Fruit fly (Drosophila melanogaster) whole organism, embryonic: ENCODE data around the gene CG31109.
A peak's percentile ranks its signal among the peaks of the same experiment; 100 is the strongest.

Experiments
- Adf1 ChIP-seq: fragments of 200-800 bp; sonication (Bioruptor generic); IDR thresholded peaks from 2 replicates; pipeline ENCODE4 v1.3.6; 2022; ENCODE audit warnings: missing biosample characterization, missing genetic modification characterization
- Aef1 ChIP-seq: fragments of 200-800 bp; sonication (Bioruptor generic); IDR thresholded peaks from 3 replicates; pipeline ENCODE4 v1.3.6; 2022; ENCODE audit warnings: missing biosample characterization, missing genetic modification characterization
- CG10366 ChIP-seq: fragments of 200-800 bp; sonication (Bioruptor generic); IDR thresholded peaks from 2 replicates; pipeline ENCODE4 v1.3.6; 2022; ENCODE audit warnings: missing biosample characterization, missing genetic modification characterization
- CG11093 ChIP-seq: fragments of 200-800 bp; sonication (Bioruptor generic); IDR thresholded peaks from 3 replicates; pipeline ENCODE4 v1.3.6; 2022; ENCODE audit warnings: missing biosample characterization, missing genetic modification characterization
- CG11504 ChIP-seq: fragments of 200-800 bp; sonication (Bioruptor generic); optimal IDR thresholded peaks from 3 replicates; lab custom pipeline; 2019; ENCODE audit warnings: missing biosample characterization, mild to moderate bottlenecking, missing genetic modification characterization, moderate library complexity
- CG13424 ChIP-seq: fragments of 200-800 bp; sonication (Bioruptor generic); optimal IDR thresholded peaks from 2 replicates; lab custom pipeline; 2019; ENCODE audit warnings: missing biosample characterization, mild to moderate bottlenecking, missing genetic modification characterization, moderate library complexity
- CG13624 ChIP-seq: fragments of 200-800 bp; sonication (Bioruptor generic); optimal IDR thresholded peaks from 2 replicates; lab custom pipeline; 2016; ENCODE audit warnings: missing biosample characterization, missing genetic modification characterization
- CG13894 ChIP-seq: fragments of 200-800 bp; sonication (Bioruptor generic); optimal IDR thresholded peaks from 3 replicates; lab custom pipeline; 2018; ENCODE audit warnings: missing biosample characterization, mild to moderate bottlenecking, missing genetic modification characterization, moderate library complexity
- CG18262 ChIP-seq: fragments of 200-800 bp; optimal IDR thresholded peaks from 3 replicates; lab custom pipeline; 2019; ENCODE audit warnings: missing biosample characterization, mild to moderate bottlenecking, missing genetic modification characterization, moderate library complexity
- CG18599 ChIP-seq: fragments of 200-800 bp; sonication (Bioruptor generic); optimal IDR thresholded peaks from 3 replicates; lab custom pipeline; 2017; ENCODE audit warnings: missing biosample characterization, missing genetic modification characterization, mild to moderate bottlenecking, moderate library complexity, missing genetic modification reagents
- CG2678 ChIP-seq: fragments of 200-800 bp; sonication (Bioruptor generic); optimal IDR thresholded peaks from 3 replicates; lab custom pipeline; 2019; ENCODE audit warnings: missing biosample characterization, mild to moderate bottlenecking, missing genetic modification characterization, moderate library complexity
- CG30403 ChIP-seq: fragments of 200-800 bp; sonication (Bioruptor generic); optimal IDR thresholded peaks from 3 replicates; lab custom pipeline; 2016; ENCODE audit warnings: missing biosample characterization, missing genetic modification characterization
- CG30431 ChIP-seq: fragments of 200-800 bp; sonication (Bioruptor generic); optimal IDR thresholded peaks from 2 replicates; lab custom pipeline; 2017; ENCODE audit warnings: missing biosample characterization, missing genetic modification characterization
- CG32532 ChIP-seq: fragments of 200-800 bp; sonication (Bioruptor generic); IDR thresholded peaks from 2 replicates; pipeline ENCODE4 v1.3.6; 2022; ENCODE audit warnings: missing biosample characterization, missing genetic modification characterization
- CG43689 ChIP-seq: fragments of 200-800 bp; sonication (Bioruptor generic); IDR thresholded peaks from 2 replicates; pipeline ENCODE4 v1.3.6; 2022; ENCODE audit warnings: missing biosample characterization, missing genetic modification characterization
- CG4707 ChIP-seq: fragments of 200-800 bp; sonication (Bioruptor generic); optimal IDR thresholded peaks from 2 replicates; lab custom pipeline; 2018; ENCODE audit warnings: missing biosample characterization, mild to moderate bottlenecking, missing genetic modification characterization, moderate library complexity
- CG4854 ChIP-seq: fragments of 200-800 bp; sonication (Bioruptor generic); optimal IDR thresholded peaks from 2 replicates; lab custom pipeline; 2016; ENCODE audit warnings: missing biosample characterization, missing genetic modification characterization, inconsistent platforms
- CG9727 ChIP-seq: fragments of 200-800 bp; sonication (Bioruptor generic); optimal IDR thresholded peaks from 3 replicates; lab custom pipeline; 2017; ENCODE audit warnings: missing biosample characterization, mild to moderate bottlenecking, missing genetic modification characterization
- Chrac-16 ChIP-seq: fragments of 200-800 bp; sonication (Bioruptor generic); optimal IDR thresholded peaks from 3 replicates; lab custom pipeline; 2016; ENCODE audit warnings: missing biosample characterization, missing genetic modification characterization
- CoRest ChIP-seq: fragments of 200-800 bp; sonication (Bioruptor generic); optimal IDR thresholded peaks from 3 replicates; lab custom pipeline; 2018; ENCODE audit warnings: missing biosample characterization, mild to moderate bottlenecking, missing genetic modification characterization, moderate library complexity
- Dbx ChIP-seq: fragments of 200-800 bp; sonication (Bioruptor generic); IDR thresholded peaks from 3 replicates; pipeline ENCODE4 v1.3.6; 2022; ENCODE audit warnings: missing biosample characterization, missing genetic modification characterization
- Drgx ChIP-seq: fragments of 200-800 bp; sonication (Bioruptor generic); IDR thresholded peaks from 2 replicates; pipeline ENCODE4 v1.3.6; 2022; ENCODE audit warnings: missing biosample characterization, missing genetic modification characterization
- Elba2 ChIP-seq: fragments of 200-800 bp; sonication (Bioruptor generic); optimal IDR thresholded peaks from 3 replicates; lab custom pipeline; 2016; ENCODE audit warnings: missing biosample characterization, missing genetic modification characterization
- HLH3B ChIP-seq: fragments of 200-800 bp; sonication (Bioruptor generic); IDR thresholded peaks from 2 replicates; pipeline ENCODE4 v1.3.6; 2022; ENCODE audit warnings: missing biosample characterization, missing genetic modification characterization
- HLH54F ChIP-seq: fragments of 200-800 bp; sonication (Bioruptor generic); optimal IDR thresholded peaks from 3 replicates; lab custom pipeline; 2016; ENCODE audit warnings: missing biosample characterization, missing genetic modification characterization
- HmgZ ChIP-seq: fragments of 200-800 bp; sonication (Bioruptor generic); optimal IDR thresholded peaks from 2 replicates; lab custom pipeline; 2018; ENCODE audit warnings: missing biosample characterization, mild to moderate bottlenecking, missing genetic modification characterization
- Hr51 ChIP-seq, 2 experiments: fragments of 200-800 bp; sonication (Bioruptor generic); optimal IDR thresholded peaks; 2 replicates in 1 of 2; 3 replicates in 1 of 2; lab custom pipeline; 2016 to 2018; ENCODE audit warnings: missing biosample characterization in 2 of 2, missing genetic modification characterization in 2 of 2, mild to moderate bottlenecking in 1 of 2, moderate library complexity in 1 of 2
- Hsf ChIP-seq: fragments of 200-800 bp; sonication (Bioruptor generic); optimal IDR thresholded peaks from 3 replicates; lab custom pipeline; 2016; ENCODE audit warnings: missing biosample characterization, missing genetic modification characterization
- Med ChIP-seq: fragments of 200-800 bp; sonication (Bioruptor generic); peaks from one replicate; lab custom pipeline; 2016; ENCODE audit warnings: missing biosample characterization, missing genetic modification characterization, mild to moderate bottlenecking, inconsistent platforms, moderate library complexity
- Mrtf ChIP-seq: fragments of 200-800 bp; sonication (Bioruptor generic); IDR thresholded peaks from 3 replicates; pipeline ENCODE4 v1.3.6; 2022; ENCODE audit warnings: missing biosample characterization, missing genetic modification characterization
- Sox100B ChIP-seq: fragments of 200-800 bp; sonication (Bioruptor generic); optimal IDR thresholded peaks from 3 replicates; lab custom pipeline; 2018; ENCODE audit warnings: missing biosample characterization, mild to moderate bottlenecking, missing genetic modification characterization
- Stat92E ChIP-seq, 3 experiments: fragments of >200 bp in 2 of 3; fragments of 200-800 bp in 1 of 3; sonication (Bioruptor generic) in 1 of 3; optimal IDR thresholded peaks; 2 replicates each; lab custom pipeline; 2017 to 2019; ENCODE audit warnings: missing biosample characterization in 3 of 3, missing genetic modification characterization in 3 of 3, mild to moderate bottlenecking in 1 of 3, moderate library complexity in 1 of 3
- Taf1 ChIP-seq: fragments of 200-800 bp; sonication (Bioruptor generic); IDR thresholded peaks from 2 replicates; pipeline ENCODE4 v1.3.6; 2022; ENCODE audit warnings: missing biosample characterization, missing genetic modification characterization
- Xbp1 ChIP-seq: fragments of 200-800 bp; sonication (Bioruptor generic); optimal IDR thresholded peaks from 3 replicates; lab custom pipeline; 2016; ENCODE audit warnings: missing biosample characterization, mild to moderate bottlenecking, missing genetic modification characterization
- abd-A ChIP-seq: fragments of 200-800 bp; sonication (Bioruptor generic); optimal IDR thresholded peaks from 3 replicates; lab custom pipeline; 2019; ENCODE audit warnings: missing biosample characterization, mild to moderate bottlenecking, missing genetic modification characterization, moderate library complexity
- bab2 ChIP-seq: fragments of 200-800 bp; sonication (Bioruptor generic); optimal IDR thresholded peaks from 2 replicates; lab custom pipeline; 2016; ENCODE audit warnings: missing biosample characterization, missing genetic modification characterization
- crc ChIP-seq: fragments of 200-800 bp; sonication (Bioruptor generic); optimal IDR thresholded peaks from 2 replicates; lab custom pipeline; 2016; ENCODE audit warnings: missing biosample characterization, missing genetic modification characterization
- eve ChIP-seq, 2 experiments: fragments of >200 bp; optimal IDR thresholded peaks; 2 replicates each; lab custom pipeline; 2017; ENCODE audit warnings: missing biosample characterization in 2 of 2, missing genetic modification characterization in 2 of 2
- exex ChIP-seq: fragments of 200-800 bp; sonication (Bioruptor generic); optimal IDR thresholded peaks from 4 replicates; lab custom pipeline; 2018; ENCODE audit warnings: missing biosample characterization, mild to moderate bottlenecking, missing genetic modification characterization, moderate library complexity
- gem ChIP-seq: fragments of 200-800 bp; sonication (Bioruptor generic); optimal IDR thresholded peaks from 2 replicates; lab custom pipeline; 2019; ENCODE audit warnings: missing biosample characterization, mild to moderate bottlenecking, missing genetic modification characterization, moderate library complexity
- mirr ChIP-seq: fragments of 200-800 bp; sonication (Bioruptor generic); optimal IDR thresholded peaks from 3 replicates; lab custom pipeline; 2018; ENCODE audit warnings: missing biosample characterization, mild to moderate bottlenecking, missing genetic modification characterization
- nom ChIP-seq: fragments of 200-800 bp; sonication (Bioruptor generic); optimal IDR thresholded peaks from 2 replicates; lab custom pipeline; 2017; ENCODE audit warnings: missing biosample characterization, missing genetic modification characterization, mild to moderate bottlenecking, moderate library complexity, missing genetic modification reagents
- onecut ChIP-seq: fragments of 200-800 bp; sonication (Bioruptor generic); IDR thresholded peaks from 2 replicates; pipeline ENCODE4 v1.3.6; 2022; ENCODE audit warnings: missing biosample characterization, missing genetic modification characterization
- row ChIP-seq: fragments of 200-800 bp; sonication (Bioruptor generic); IDR thresholded peaks from 3 replicates; pipeline ENCODE4 v1.3.6; 2022; ENCODE audit warnings: missing biosample characterization, missing genetic modification characterization
- salm ChIP-seq: fragments of 200-800 bp; sonication (Bioruptor generic); optimal IDR thresholded peaks from 2 replicates; lab custom pipeline; 2018; ENCODE audit warnings: missing biosample characterization, mild to moderate bottlenecking, missing genetic modification characterization
- sens ChIP-seq: fragments of 200-800 bp; sonication (Bioruptor generic); peaks from one replicate; lab custom pipeline; 2016; ENCODE audit warnings: missing biosample characterization, missing genetic modification characterization
- shn ChIP-seq: fragments of 200-800 bp; sonication (Bioruptor generic); optimal IDR thresholded peaks from 3 replicates; lab custom pipeline; 2016; ENCODE audit warnings: missing biosample characterization, missing genetic modification characterization
- slp2 ChIP-seq: fragments of 200-800 bp; sonication (Bioruptor generic); optimal IDR thresholded peaks from 2 replicates; lab custom pipeline; 2016; ENCODE audit warnings: missing biosample characterization, missing genetic modification characterization
- stwl ChIP-seq: fragments of 200-800 bp; sonication (Bioruptor generic); optimal IDR thresholded peaks from 3 replicates; lab custom pipeline; 2018; ENCODE audit warnings: missing biosample characterization, mild to moderate bottlenecking, missing genetic modification characterization, moderate library complexity
- toy ChIP-seq: fragments of 200-800 bp; sonication (Bioruptor generic); IDR thresholded peaks from 2 replicates; pipeline ENCODE4 v1.3.6; 2022; ENCODE audit warnings: missing biosample characterization, missing genetic modification characterization
- yki ChIP-seq: fragments of >200 bp; optimal IDR thresholded peaks from 3 replicates; lab custom pipeline; 2018

CG31109 gene

dm6 chr3R:25051441-25052097 is 2.9 kb downstream of the CG31109 start (continued):
- peak in 1 of 2 experiments; percentile 7 for TF ChIP-seq Hr51 (GFP tag; optimal IDR thresholded peaks at IDR 0.05; lab: Kevin White, UChicago)
- TF ChIP-seq HmgZ, result no peak
- no peak for TF ChIP-seq CG4854 (GFP tag; lab: Kevin White, UChicago)
- no peak for TF ChIP-seq CG4707 (GFP tag; lab: Kevin White, UChicago)
- no peak for TF ChIP-seq slp2 (GFP tag; lab: Kevin White, UChicago)
- peak; percentile 21 for TF ChIP-seq CG13624
- no peak for TF ChIP-seq Dbx (GFP tag; lab: Robert Waterston, UW)
- no peak for TF ChIP-seq HLH54F
- TF ChIP-seq abd-A (tag; lab: Kevin White, UChicago), result no peak
- TF ChIP-seq Drgx (GFP tag; lab: Robert Waterston, UW), result no peak; the same call in 1 of the 2 replicates
- TF ChIP-seq Hsf (GFP tag; lab: Kevin White, UChicago), result no peak
- no peak for TF ChIP-seq stwl (tag; lab: Kevin White, UChicago)
- peak; percentile 56 for TF ChIP-seq CG18599 (GFP tag; lab: Kevin White, UChicago)
- no peak for TF ChIP-seq CG13894 (tag; lab: Kevin White, UChicago)
- TF ChIP-seq CG10366 (GFP tag; lab: Robert Waterston, UW), result no peak
- no peak for TF ChIP-seq toy
- TF ChIP-seq Aef1 (GFP tag; lab: Robert Waterston, UW), result peak; percentile 24; the same call in 1 of the 3 replicates
- peak; percentile 5 for TF ChIP-seq CG2678
- peak; percentile 24 for TF ChIP-seq gem (tag; lab: Kevin White, UChicago)
- no peak for TF ChIP-seq CG9727
- TF ChIP-seq Chrac-16 (GFP tag; lab: Kevin White, UChicago), result no peak
- no peak for TF ChIP-seq Xbp1 (GFP tag; lab: Kevin White, UChicago)
- TF ChIP-seq CG43689 (GFP tag; lab: Robert Waterston, UW), result no peak
- TF ChIP-seq Sox100B (GFP tag; lab: Kevin White, UChicago), result no peak
- no peak for TF ChIP-seq Elba2 (GFP tag; lab: Kevin White, UChicago)
- no peak for TF ChIP-seq HLH3B (GFP tag; lab: Robert Waterston, UW)
- TF ChIP-seq CG30431 (GFP tag; lab: Kevin White, UChicago), result no peak
- TF ChIP-seq CG18262 (tag; lab: Kevin White, UChicago), result no peak
- TF ChIP-seq CoRest (tag; lab: Kevin White, UChicago), result no peak
- TF ChIP-seq bab2, result no peak
- TF ChIP-seq salm, result no peak
- peak; percentile 62 for TF ChIP-seq mirr (GFP tag; lab: Kevin White, UChicago)
- TF ChIP-seq Mrtf (GFP tag; lab: Robert Waterston, UW), result no peak
- TF ChIP-seq crc (GFP tag; lab: Kevin White, UChicago), result no peak
- no peak for TF ChIP-seq CG30403 (GFP tag; lab: Kevin White, UChicago)
- peak; percentile 25; the same call in 1 of the 2 replicates for TF ChIP-seq Adf1 (GFP tag; lab: Robert Waterston, UW)
- no peak for TF ChIP-seq CG11504
- no peak for TF ChIP-seq Med (GFP tag; lab: Kevin White, UChicago)
- no peak for TF ChIP-seq Stat92E (GFP tag; optimal IDR thresholded peaks at IDR 0.05; lab: Kevin White, UChicago)
- no peak for TF ChIP-seq sens (GFP tag; lab: Kevin White, UChicago)
- TF ChIP-seq shn (GFP tag; lab: Kevin White, UChicago), result no peak
- peak; percentile 22; the same call in 1 of the 2 replicates for TF ChIP-seq Taf1
- TF ChIP-seq onecut (GFP tag; lab: Robert Waterston, UW), result no peak; the same call in 1 of the 2 replicates
- TF ChIP-seq row (GFP tag; lab: Robert Waterston, UW), result peak; percentile 52
- TF ChIP-seq CG13424, result no peak
- peak in 1 of 2 experiments; percentile 62 for TF ChIP-seq eve (GFP tag; optimal IDR thresholded peaks at IDR 0.05; lab: Kevin White, UChicago)
- TF ChIP-seq yki (lab: Kevin White, UChicago), result no peak
- TF ChIP-seq CG32532 (GFP tag; lab: Robert Waterston, UW), result no peak
- peak; percentile 77 for TF ChIP-seq exex (tag; lab: Kevin White, UChicago)
- no peak for TF ChIP-seq CG11093
- no peak for TF ChIP-seq nom (GFP tag; lab: Kevin White, UChicago)
